Worm (Caenorhabditis elegans) whole organism, late embryonic: ENCODE measurements around the gene irld-23.

Experiments used
- T23F11.4 ChIP-seq: fragments of 200-800 bp; sonication (Bioruptor generic); optimal IDR thresholded peaks from 2 replicates; lab custom pipeline; 2018; ENCODE audit warnings: mild to moderate bottlenecking, missing genetic modification characterization, missing compliant biosample characterization
- ama-1 ChIP-seq: fragments of 150-350 bp; optimal IDR thresholded peaks from 2 replicates; lab custom pipeline; 2014
- ceh-18 ChIP-seq: sonication (generic microtip); optimal IDR thresholded peaks from 2 replicates; lab custom pipeline; 2016; ENCODE audit warnings: missing genetic modification characterization, missing compliant biosample characterization
- ets-4 ChIP-seq: sonication (generic microtip); optimal IDR thresholded peaks from 2 replicates; lab custom pipeline; 2016; ENCODE audit warnings: missing genetic modification characterization, missing compliant biosample characterization
- lin-11 ChIP-seq: fragments of 200-800 bp; sonication (Bioruptor generic); optimal IDR thresholded peaks from 2 replicates; lab custom pipeline; 2018; ENCODE audit warnings: mild to moderate bottlenecking, missing genetic modification characterization, missing compliant biosample characterization
- pag-3 ChIP-seq: sonication (generic microtip); optimal IDR thresholded peaks from 2 replicates; lab custom pipeline; 2016; ENCODE audit warnings: missing compliant biosample characterization, missing genetic modification characterization, borderline replicate concordance
- sox-4 ChIP-seq: sonication (generic microtip); optimal IDR thresholded peaks from 2 replicates; lab custom pipeline; 2017; ENCODE audit warnings: mild to moderate bottlenecking, missing genetic modification characterization, inconsistent platforms, missing compliant biosample characterization

ce11 chrX:17058340-17058739 is 22.1 kb downstream of the irld-23 start:
- TF ChIP-seq T23F11.4 (GFP tag; lab: Kevin White, UChicago) (no peak), ceh-18 (tag; lab: Kevin White, UChicago) (no peak), lin-11 (tag; lab: Kevin White, UChicago) (no peak), pag-3 (tag; lab: Kevin White, UChicago) (no peak), ets-4 (no peak), ama-1 (lab: Kevin White, UChicago) (no peak), sox-4 (no peak)
